Fruit fly (Drosophila melanogaster) whole organism, embryonic: ENCODE measurements around the gene CG31231.

Experiments
- Awh ChIP-seq: fragments of 200-800 bp; sonication (Bioruptor generic); IDR thresholded peaks from 2 replicates; pipeline ENCODE4, ENCODE4 v1.3.6; 2022; ENCODE audit warnings: missing biosample characterization, missing genetic modification characterization
- CG12942 ChIP-seq: fragments of 200-800 bp; sonication (Bioruptor generic); optimal IDR thresholded peaks from 3 replicates; lab custom pipeline; 2016; ENCODE audit warnings: missing biosample characterization, missing genetic modification characterization
- CG13296 ChIP-seq: fragments of 200-800 bp; sonication (Bioruptor generic); optimal IDR thresholded peaks from 3 replicates; lab custom pipeline; 2018; ENCODE audit warnings: missing biosample characterization, mild to moderate bottlenecking, missing genetic modification characterization
- CG15601 ChIP-seq: fragments of 200-800 bp; sonication (Bioruptor generic); optimal IDR thresholded peaks from 3 replicates; lab custom pipeline; 2019; ENCODE audit warnings: missing biosample characterization, mild to moderate bottlenecking, missing genetic modification characterization, moderate library complexity
- CG1647 ChIP-seq: fragments of 200-800 bp; sonication (Bioruptor generic); optimal IDR thresholded peaks from 3 replicates; lab custom pipeline; 2016; ENCODE audit warnings: missing biosample characterization, missing genetic modification characterization
- CG17328 ChIP-seq: fragments of 200-800 bp; sonication (Bioruptor generic); IDR thresholded peaks from 2 replicates; pipeline ENCODE4 v1.3.6; 2022; ENCODE audit warnings: missing biosample characterization, missing genetic modification characterization
- CG17802 ChIP-seq: fragments of 200-800 bp; sonication (Bioruptor generic); optimal IDR thresholded peaks from 2 replicates; lab custom pipeline; 2018; ENCODE audit warnings: missing biosample characterization, mild to moderate bottlenecking, missing genetic modification characterization, moderate library complexity
- CG18262 ChIP-seq: fragments of 200-800 bp; optimal IDR thresholded peaks from 3 replicates; lab custom pipeline; 2019; ENCODE audit warnings: missing biosample characterization, mild to moderate bottlenecking, missing genetic modification characterization, moderate library complexity
- CG1832 ChIP-seq: fragments of 200-800 bp; sonication (Bioruptor generic); optimal IDR thresholded peaks from 2 replicates; lab custom pipeline; 2017; ENCODE audit warnings: missing biosample characterization, mild to moderate bottlenecking, missing genetic modification characterization, inconsistent platforms
- CG18619 ChIP-seq: fragments of 200-800 bp; sonication (Bioruptor generic); optimal IDR thresholded peaks from 3 replicates; lab custom pipeline; 2017; ENCODE audit warnings: missing biosample characterization, mild to moderate bottlenecking, missing genetic modification characterization
- CG2199 ChIP-seq: fragments of 200-800 bp; sonication (Bioruptor generic); IDR thresholded peaks from 3 replicates; pipeline ENCODE4 v1.3.6; 2022; ENCODE audit warnings: missing biosample characterization, missing genetic modification characterization
- CG2712 ChIP-seq: fragments of 200-800 bp; optimal IDR thresholded peaks from 3 replicates; lab custom pipeline; 2019; ENCODE audit warnings: missing biosample characterization, mild to moderate bottlenecking, missing genetic modification characterization, moderate library complexity
- CG30431 ChIP-seq: fragments of 200-800 bp; sonication (Bioruptor generic); optimal IDR thresholded peaks from 2 replicates; lab custom pipeline; 2017; ENCODE audit warnings: missing biosample characterization, missing genetic modification characterization
- CG32767 ChIP-seq: fragments of 200-800 bp; sonication (Bioruptor generic); IDR thresholded peaks from 2 replicates; pipeline ENCODE4 v1.3.6; 2022; ENCODE audit warnings: missing biosample characterization, missing genetic modification characterization
- CG33213 ChIP-seq: fragments of 200-800 bp; sonication (Bioruptor generic); optimal IDR thresholded peaks from 3 replicates; lab custom pipeline; 2016; ENCODE audit warnings: missing biosample characterization, missing genetic modification characterization
- CG4360 ChIP-seq: fragments of 200-800 bp; sonication (Bioruptor generic); IDR thresholded peaks from 2 replicates; pipeline ENCODE4 v1.3.6; 2022; ENCODE audit warnings: missing biosample characterization, missing genetic modification characterization
- CG5180 ChIP-seq: fragments of 200-800 bp; sonication (Bioruptor generic); optimal IDR thresholded peaks from 3 replicates; lab custom pipeline; 2017; ENCODE audit warnings: missing biosample characterization, missing genetic modification characterization, mild to moderate bottlenecking, moderate library complexity, missing genetic modification reagents
- CG7745 ChIP-seq: fragments of 200-800 bp; sonication (Bioruptor generic); optimal IDR thresholded peaks from 2 replicates; lab custom pipeline; 2018; ENCODE audit warnings: missing biosample characterization, mild to moderate bottlenecking, missing genetic modification characterization, moderate library complexity
- CG8281 ChIP-seq: fragments of 200-800 bp; sonication (Bioruptor generic); optimal IDR thresholded peaks from 2 replicates; lab custom pipeline; 2018; ENCODE audit warnings: missing biosample characterization, mild to moderate bottlenecking, missing genetic modification characterization, moderate library complexity
- CG8290 ChIP-seq, 3 experiments: fragments of 200-800 bp; sonication (Bioruptor generic); optimal IDR thresholded peaks; 2 replicates each; lab custom pipeline; 2016 to 2019; ENCODE audit warnings: missing biosample characterization in 3 of 3, missing genetic modification characterization in 3 of 3, mild to moderate bottlenecking in 2 of 3, moderate library complexity in 1 of 3
- Dfd ChIP-seq, 2 experiments: fragments of >200 bp; optimal IDR thresholded peaks; 2 replicates each; lab custom pipeline; 2017; ENCODE audit warnings: missing biosample characterization in 2 of 2, missing genetic modification characterization in 2 of 2
- Doc3 ChIP-seq: fragments of 200-800 bp; sonication (Bioruptor generic); IDR thresholded peaks from 3 replicates; pipeline ENCODE4 v1.3.6; 2022; ENCODE audit warnings: missing biosample characterization, missing genetic modification characterization; ENCODE audit not compliant: partially characterized antibody
- Dref ChIP-seq: fragments of 200-800 bp; sonication (Bioruptor generic); IDR thresholded peaks from 2 replicates; pipeline ENCODE4 v1.3.6; 2022; ENCODE audit warnings: missing biosample characterization, missing genetic modification characterization
- Ets65A ChIP-seq: fragments of 200-800 bp; sonication (Bioruptor generic); peaks from one replicate; lab custom pipeline; 2016; ENCODE audit warnings: missing biosample characterization, missing genetic modification characterization
- Gug ChIP-seq: fragments of 200-800 bp; sonication (Bioruptor generic); IDR thresholded peaks from 4 replicates; pipeline ENCODE4 v1.3.6; 2022; ENCODE audit warnings: missing biosample characterization, missing genetic modification characterization
- H2.0 ChIP-seq: fragments of 200-800 bp; sonication (Bioruptor generic); IDR thresholded peaks from 2 replicates; pipeline ENCODE4 v1.3.6; 2022; ENCODE audit warnings: missing biosample characterization, missing genetic modification characterization
- HLH4C ChIP-seq: fragments of 200-800 bp; sonication (Bioruptor generic); IDR thresholded peaks from 3 replicates; pipeline ENCODE4 v1.3.6; 2022; ENCODE audit warnings: missing biosample characterization, missing genetic modification characterization; ENCODE audit not compliant: partially characterized antibody
- Spps ChIP-seq: fragments of 200-800 bp; sonication (Bioruptor generic); optimal IDR thresholded peaks from 2 replicates; lab custom pipeline; 2018; ENCODE audit warnings: missing biosample characterization, mild to moderate bottlenecking, missing genetic modification characterization
- Sry-δ ChIP-seq: fragments of 200-800 bp; sonication (Bioruptor generic); optimal IDR thresholded peaks from 2 replicates; lab custom pipeline; 2016; ENCODE audit warnings: missing biosample characterization, missing genetic modification characterization
- TFAM ChIP-seq: fragments of 200-800 bp; sonication (Bioruptor generic); optimal IDR thresholded peaks from 2 replicates; lab custom pipeline; 2017; ENCODE audit warnings: missing biosample characterization, missing genetic modification characterization, inconsistent platforms
- bbx ChIP-seq: fragments of 200-800 bp; sonication (Bioruptor generic); IDR thresholded peaks from 2 replicates; pipeline ENCODE4 v1.3.6; 2022; ENCODE audit warnings: missing biosample characterization, missing genetic modification characterization; ENCODE audit not compliant: partially characterized antibody
- bsh ChIP-seq, 2 experiments: fragments of 200-800 bp; sonication (Bioruptor generic); optimal IDR thresholded peaks; 2 replicates each; lab custom pipeline; 2017 to 2018; ENCODE audit warnings: mild to moderate bottlenecking in 2 of 2, missing biosample characterization in 2 of 2, missing genetic modification characterization in 2 of 2, moderate library complexity in 1 of 2
- caup ChIP-seq: fragments of 200-800 bp; sonication (Bioruptor generic); optimal IDR thresholded peaks from 3 replicates; lab custom pipeline; 2017; ENCODE audit warnings: missing biosample characterization, mild to moderate bottlenecking, missing genetic modification characterization, moderate library complexity; ENCODE audit not compliant: severe bottlenecking
- crc ChIP-seq: fragments of 200-800 bp; sonication (Bioruptor generic); optimal IDR thresholded peaks from 2 replicates; lab custom pipeline; 2016; ENCODE audit warnings: missing biosample characterization, missing genetic modification characterization
- cwo ChIP-seq: fragments of 200-800 bp; sonication (Bioruptor generic); optimal IDR thresholded peaks from 3 replicates; lab custom pipeline; 2017; ENCODE audit warnings: missing biosample characterization, missing genetic modification characterization, mild to moderate bottlenecking, moderate library complexity, missing genetic modification reagents
- ham ChIP-seq: fragments of 200-800 bp; sonication (Bioruptor generic); IDR thresholded peaks from 2 replicates; pipeline ENCODE4 v1.3.6; 2022; ENCODE audit warnings: missing biosample characterization, missing genetic modification characterization
- jigr1 ChIP-seq: fragments of 200-800 bp; sonication (Bioruptor generic); IDR thresholded peaks from 3 replicates; pipeline ENCODE4 v1.3.6; 2022; ENCODE audit warnings: missing biosample characterization, missing genetic modification characterization
- lmd ChIP-seq: fragments of 200-800 bp; sonication (Bioruptor generic); IDR thresholded peaks from 2 replicates; pipeline ENCODE4 v1.3.6; 2022; ENCODE audit warnings: missing biosample characterization, missing genetic modification characterization
- oc ChIP-seq: fragments of 200-800 bp; sonication (Bioruptor generic); optimal IDR thresholded peaks from 2 replicates; lab custom pipeline; 2018; ENCODE audit warnings: missing biosample characterization, mild to moderate bottlenecking, missing genetic modification characterization, moderate library complexity
- pan ChIP-seq, 4 experiments: fragments of >200 bp in 3 of 4; fragments of 200-800 bp in 1 of 4; sonication (Bioruptor generic) in 1 of 4; optimal IDR thresholded peaks in 3 of 4; IDR thresholded peaks in 1 of 4; 2 replicates each; pipeline versions ENCODE4 v1.3.6 to Lab custom; 2017 to 2022; ENCODE audit warnings: missing biosample characterization in 2 of 4, missing genetic modification characterization in 2 of 4, mixed read lengths in 1 of 4
- peb ChIP-seq: fragments of 200-800 bp; sonication (Bioruptor generic); IDR thresholded peaks from 2 replicates; pipeline ENCODE4 v1.3.6; 2022; ENCODE audit warnings: missing biosample characterization, missing genetic modification characterization
- pum ChIP-seq: fragments of 200-800 bp; sonication (Bioruptor generic); optimal IDR thresholded peaks from 2 replicates; lab custom pipeline; 2016; ENCODE audit warnings: missing biosample characterization, missing genetic modification characterization
- repo ChIP-seq: fragments of 200-800 bp; sonication (Bioruptor generic); optimal IDR thresholded peaks from 2 replicates; lab custom pipeline; 2016; ENCODE audit warnings: missing biosample characterization, missing genetic modification characterization
- rib ChIP-seq: fragments of 200-800 bp; sonication (Bioruptor generic); IDR thresholded peaks from 2 replicates; pipeline ENCODE4 v1.3.6; 2022; ENCODE audit warnings: missing biosample characterization, missing genetic modification characterization
- seq ChIP-seq: fragments of 200-800 bp; sonication (Bioruptor generic); IDR thresholded peaks from 2 replicates; pipeline ENCODE4 v1.3.6; 2022; ENCODE audit warnings: missing biosample characterization, missing genetic modification characterization
- trem ChIP-seq: fragments of 200-800 bp; optimal IDR thresholded peaks from 3 replicates; lab custom pipeline; 2019; ENCODE audit warnings: missing biosample characterization, mild to moderate bottlenecking, missing genetic modification characterization, moderate library complexity
- tup ChIP-seq: fragments of 200-800 bp; sonication (Bioruptor generic); optimal IDR thresholded peaks from 2 replicates; lab custom pipeline; 2016; ENCODE audit warnings: missing biosample characterization, mild to moderate bottlenecking, missing genetic modification characterization, moderate library complexity
- tx ChIP-seq: fragments of 200-800 bp; sonication (Bioruptor generic); optimal IDR thresholded peaks from 2 replicates; lab custom pipeline; 2016; ENCODE audit warnings: missing biosample characterization, missing genetic modification characterization

CG31231 gene

dm6 chr3R:18658945-18659642 lies 6.1 kb upstream of the CG31231 start, which contains the start of the genes CG31224 and CstF64 (continued):
- TF ChIP-seq bsh (GFP tag; optimal IDR thresholded peaks at IDR 0.05; lab: Kevin White, UChicago): peak in 1 of 2 experiments; percentile 82
- peak; percentile 71 for TF ChIP-seq peb
- no peak for TF ChIP-seq CG8281 (tag; lab: Kevin White, UChicago)
- no peak for TF ChIP-seq CG2199
- TF ChIP-seq bbx: no peak
- 0 out of 3 replicates have a peak, but pooled peaks have one; percentile 8 for TF ChIP-seq jigr1
- peak; percentile 88 for TF ChIP-seq pum (GFP tag; lab: Kevin White, UChicago)
- TF ChIP-seq CG2712 (tag; lab: Kevin White, UChicago): peak; percentile 86
- no peak for TF ChIP-seq Dfd (GFP tag; optimal IDR thresholded peaks at IDR 0.05; lab: Kevin White, UChicago)
- TF ChIP-seq tx (GFP tag; lab: Kevin White, UChicago): peak; percentile 88
- TF ChIP-seq Gug: peak; percentile 75
- no peak for TF ChIP-seq HLH4C
- TF ChIP-seq CG17328 (GFP tag; lab: Robert Waterston, UW): peak; percentile 83
- peak; percentile 74; the same call in 1 of the 2 replicates for TF ChIP-seq Awh (GFP tag; lab: Robert Waterston, UW)
- TF ChIP-seq CG8290 (GFP tag; optimal IDR thresholded peaks at IDR 0.05; lab: Kevin White, UChicago): peak; percentile 83
- no peak for TF ChIP-seq CG8290 (tag; optimal IDR thresholded peaks at IDR 0.05; lab: Kevin White, UChicago)
- TF ChIP-seq Ets65A: peak; percentile 99
- peak; percentile 74 for TF ChIP-seq CG15601 (tag; lab: Kevin White, UChicago)
- peak; percentile 48 for TF ChIP-seq CG1832 (GFP tag; lab: Kevin White, UChicago)
- peak; percentile 72 for TF ChIP-seq CG13296 (GFP tag; lab: Kevin White, UChicago)
- TF ChIP-seq crc: peak; percentile 87
- peak; percentile 24 for TF ChIP-seq TFAM (GFP tag; lab: Kevin White, UChicago)
- TF ChIP-seq Sry-δ (GFP tag; lab: Kevin White, UChicago): peak; percentile 75
- TF ChIP-seq seq (GFP tag; lab: Robert Waterston, UW): peak; percentile 66; the same call in 1 of the 2 replicates
- TF ChIP-seq CG32767 (GFP tag; lab: Robert Waterston, UW): peak; percentile 66; the same call in 1 of the 2 replicates
- 0 out of 2 replicates have a peak, but pooled peaks have one; percentile 44 for TF ChIP-seq rib (GFP tag; lab: Robert Waterston, UW)
- peak; percentile 75 for TF ChIP-seq H2.0 (GFP tag; lab: Robert Waterston, UW)
- TF ChIP-seq trem (tag; lab: Kevin White, UChicago): peak; percentile 78
- peak; percentile 71 for TF ChIP-seq tup (GFP tag; lab: Kevin White, UChicago)
- no peak for TF ChIP-seq CG5180 (GFP tag; lab: Kevin White, UChicago)
- TF ChIP-seq CG33213 (GFP tag; lab: Kevin White, UChicago): peak; percentile 88
- peak; percentile 80 for TF ChIP-seq lmd (GFP tag; lab: Robert Waterston, UW)
- TF ChIP-seq cwo (GFP tag; lab: Kevin White, UChicago): peak; percentile 55
- TF ChIP-seq Dref (GFP tag; lab: Robert Waterston, UW): peak; percentile 40
- TF ChIP-seq oc: peak; percentile 67
- no peak for TF ChIP-seq CG7745 (tag; lab: Kevin White, UChicago)
- TF ChIP-seq ham: no peak
- TF ChIP-seq Spps (tag; lab: Kevin White, UChicago): peak; percentile 73
- peak; percentile 28 for TF ChIP-seq CG17802 (tag; lab: Kevin White, UChicago)
- TF ChIP-seq CG12942 (GFP tag; lab: Kevin White, UChicago): peak; percentile 89
- TF ChIP-seq CG18619 (GFP tag; lab: Kevin White, UChicago): peak; percentile 81
- TF ChIP-seq CG18262 (tag; lab: Kevin White, UChicago): peak; percentile 81
- TF ChIP-seq Doc3 (GFP tag; lab: Robert Waterston, UW): no peak
- TF ChIP-seq CG1647: peak; percentile 86
- peak; percentile 82 for TF ChIP-seq repo (GFP tag; lab: Kevin White, UChicago)
- TF ChIP-seq CG30431 (GFP tag; lab: Kevin White, UChicago): peak; percentile 56
- no peak for TF ChIP-seq CG4360 (GFP tag; lab: Robert Waterston, UW)
- peak; percentile 86 for TF ChIP-seq caup
- TF ChIP-seq pan (optimal IDR thresholded peaks at IDR 0.05; lab: Kevin White, UChicago): no peak
- peak in 1 of 2 experiments; percentile 90 for TF ChIP-seq pan (GFP tag; optimal IDR thresholded peaks at IDR 0.05 in 1 of 2, IDR thresholded peaks at IDR 0.05 in 1 of 2)
